Fruit fly (Drosophila melanogaster): ENCODE measurements around the gene g.

dm6 chrX:13691992-13692391, 44.1 kb downstream of the g start, which contains the start of gene Nna1:
- TF ChIP-seq CG8478 (optimal IDR thresholded peaks at IDR 0.05) (no peak), Dll (optimal IDR thresholded peaks at IDR 0.05) (no peak), psq (optimal IDR thresholded peaks at IDR 0.05) (no peak), usp (GFP tag; optimal IDR thresholded peaks at IDR 0.05) (no peak), pan (optimal IDR thresholded peaks at IDR 0.05) (no peak)
